Fruit fly (Drosophila melanogaster) whole organism, wandering third instar larva: ENCODE results near the gene CG5846.

ENCODE experiments used
- Abd-B ChIP-seq: fragments of >200 bp; optimal IDR thresholded peaks from 2 replicates; lab custom pipeline; 2017; ENCODE audit warnings: missing biosample characterization, missing genetic modification characterization
- CG32264 ChIP-seq: fragments of 200-800 bp; sonication (Bioruptor generic); optimal IDR thresholded peaks from 2 replicates; lab custom pipeline; 2016; ENCODE audit warnings: missing biosample characterization, missing genetic modification characterization
- CG9705 ChIP-seq: fragments of 200-800 bp; sonication (Bioruptor generic); optimal IDR thresholded peaks from 2 replicates; lab custom pipeline; 2018; ENCODE audit warnings: missing biosample characterization, mild to moderate bottlenecking, missing genetic modification characterization
- CrebA ChIP-seq: fragments of 200-800 bp; sonication (Bioruptor generic); optimal IDR thresholded peaks from 2 replicates; lab custom pipeline; 2016; ENCODE audit warnings: missing biosample characterization, mild to moderate bottlenecking, missing genetic modification characterization, borderline replicate concordance
- Dfd ChIP-seq: fragments of >200 bp; optimal IDR thresholded peaks from 2 replicates; lab custom pipeline; 2017; ENCODE audit warnings: missing biosample characterization, missing genetic modification characterization
- Dif ChIP-seq: fragments of 200-275, 200-300 bp; sonication (Bioruptor generic); optimal IDR thresholded peaks from 2 replicates; lab custom pipeline; 2018; ENCODE audit warnings: missing biosample characterization, missing genetic modification characterization; ENCODE audit not compliant: partially characterized antibody
- GATAd ChIP-seq: sonication (Bioruptor generic); optimal IDR thresholded peaks from 2 replicates; lab custom pipeline; 2016; ENCODE audit warnings: missing biosample characterization, missing genetic modification characterization
- HLH106 ChIP-seq: fragments of 200-800 bp; optimal IDR thresholded peaks from 3 replicates; lab custom pipeline; 2019; ENCODE audit warnings: missing biosample characterization, mild to moderate bottlenecking, missing genetic modification characterization, moderate library complexity
- Hnf4 ChIP-seq: fragments of 200-800 bp; sonication (Bioruptor generic); optimal IDR thresholded peaks from 2 replicates; lab custom pipeline; 2016; ENCODE audit warnings: missing biosample characterization, mild to moderate bottlenecking, missing genetic modification characterization
- Hr78 ChIP-seq: fragments of >200 bp; optimal IDR thresholded peaks from 2 replicates; lab custom pipeline; 2017; ENCODE audit warnings: missing biosample characterization, missing genetic modification characterization
- Hr83 ChIP-seq: fragments of 200-300 bp; sonication (Bioruptor generic); optimal IDR thresholded peaks from 2 replicates; lab custom pipeline; 2016; ENCODE audit warnings: missing biosample characterization, mild to moderate bottlenecking, missing genetic modification characterization, moderate library complexity; ENCODE audit not compliant: poor library complexity, severe bottlenecking
- Jra ChIP-seq: sonication (Bioruptor generic); optimal IDR thresholded peaks from 2 replicates; lab custom pipeline; 2016; ENCODE audit warnings: missing biosample characterization, missing genetic modification characterization
- Mio ChIP-seq: sonication (Bioruptor generic); optimal IDR thresholded peaks from 2 replicates; lab custom pipeline; 2016; ENCODE audit warnings: missing biosample characterization, missing genetic modification characterization
- Myc ChIP-seq: fragments of >200 bp; optimal IDR thresholded peaks from 2 replicates; lab custom pipeline; 2017
- N ChIP-seq: fragments of >200 bp; optimal IDR thresholded peaks from 2 replicates; lab custom pipeline; 2018; ENCODE audit warnings: missing biosample characterization, missing external identifiers, missing genetic modification characterization
- OdsH ChIP-seq: fragments of 200-800 bp; sonication (Bioruptor generic); optimal IDR thresholded peaks from 2 replicates; lab custom pipeline; 2016; ENCODE audit warnings: missing biosample characterization, mild to moderate bottlenecking, missing genetic modification characterization
- Rel ChIP-seq, 2 experiments: fragments of 200-800 bp; sonication (Bioruptor generic) in 1 of 2; optimal IDR thresholded peaks; 2 replicates in 1 of 2; 3 replicates in 1 of 2; lab custom pipeline; 2016 to 2019; ENCODE audit warnings: mild to moderate bottlenecking in 2 of 2, missing biosample characterization in 2 of 2, missing genetic modification characterization in 2 of 2, moderate library complexity in 1 of 2
- Sp1 ChIP-seq: fragments of 200-800 bp; sonication (Bioruptor generic); optimal IDR thresholded peaks from 3 replicates; lab custom pipeline; 2019; ENCODE audit warnings: missing biosample characterization, mild to moderate bottlenecking, missing genetic modification characterization, moderate library complexity
- Vsx2 ChIP-seq: fragments of 200-300, 225-300 bp; sonication (Bioruptor generic); optimal IDR thresholded peaks from 2 replicates; lab custom pipeline; 2018; ENCODE audit warnings: missing biosample characterization, missing genetic modification characterization; ENCODE audit not compliant: partially characterized antibody
- br ChIP-seq: fragments of 200-800 bp; sonication (Bioruptor generic); optimal IDR thresholded peaks from 2 replicates; lab custom pipeline; 2016; ENCODE audit warnings: missing biosample characterization, missing genetic modification characterization
- brk ChIP-seq: fragments of 200-800 bp; sonication (Bioruptor generic); optimal IDR thresholded peaks from 2 replicates; lab custom pipeline; 2016; ENCODE audit warnings: missing biosample characterization, mild to moderate bottlenecking, missing genetic modification characterization
- dl ChIP-seq, 2 experiments: fragments of 175-275, 200-275 bp in 1 of 2; fragments of 200-275 bp in 1 of 2; sonication (Bioruptor generic); optimal IDR thresholded peaks; lab custom pipeline; 2018; ENCODE audit warnings: mild to moderate bottlenecking in 2 of 2, missing biosample characterization in 2 of 2, missing genetic modification characterization in 2 of 2, moderate library complexity in 2 of 2; ENCODE audit not compliant: partially characterized antibody in 2 of 2, insufficient read depth in 1 of 2
- dmrt93B ChIP-seq: fragments of 200-800 bp; sonication (Bioruptor generic); optimal IDR thresholded peaks from 2 replicates; lab custom pipeline; 2018; ENCODE audit warnings: missing biosample characterization, mild to moderate bottlenecking, missing genetic modification characterization
- dsf ChIP-seq: sonication (Bioruptor generic); optimal IDR thresholded peaks from 2 replicates; lab custom pipeline; 2016; ENCODE audit warnings: missing biosample characterization, missing genetic modification characterization, borderline replicate concordance
- ey ChIP-seq: fragments of 200-800 bp; sonication (Bioruptor generic); optimal IDR thresholded peaks from 2 replicates; lab custom pipeline; 2016; ENCODE audit warnings: missing biosample characterization, missing genetic modification characterization
- foxo ChIP-seq, 2 experiments: fragments of 200-800 bp; sonication (Bioruptor generic); optimal IDR thresholded peaks; 2 replicates in 1 of 2; 3 replicates in 1 of 2; lab custom pipeline; 2016 to 2017; ENCODE audit warnings: missing biosample characterization in 2 of 2, missing genetic modification characterization in 2 of 2
- fru ChIP-seq: fragments of 200-800 bp; sonication (Bioruptor generic); optimal IDR thresholded peaks from 3 replicates; lab custom pipeline; 2016; ENCODE audit warnings: missing biosample characterization, mild to moderate bottlenecking, missing genetic modification characterization
- h ChIP-seq: fragments of 200-800 bp; sonication (Bioruptor generic); optimal IDR thresholded peaks from 3 replicates; lab custom pipeline; 2016; ENCODE audit warnings: missing biosample characterization, mild to moderate bottlenecking, missing genetic modification characterization
- jim ChIP-seq: fragments of 175-275, 200-325 bp; sonication (Bioruptor generic); optimal IDR thresholded peaks from 2 replicates; lab custom pipeline; 2016; ENCODE audit warnings: missing biosample characterization, mild to moderate bottlenecking, missing genetic modification characterization
- pan ChIP-seq: fragments of >200 bp; optimal IDR thresholded peaks from 2 replicates; lab custom pipeline; 2017
- psq ChIP-seq: fragments of 200-800 bp; sonication (Bioruptor generic); optimal IDR thresholded peaks from 3 replicates; lab custom pipeline; 2017; ENCODE audit warnings: missing biosample characterization, mild to moderate bottlenecking, missing genetic modification characterization, moderate library complexity
- rgr ChIP-seq: fragments of 200-800 bp; sonication (Bioruptor generic); optimal IDR thresholded peaks from 3 replicates; lab custom pipeline; 2016; ENCODE audit warnings: missing biosample characterization, mild to moderate bottlenecking, missing genetic modification characterization
- sage ChIP-seq: fragments of 200-800 bp; sonication (Bioruptor generic); optimal IDR thresholded peaks from 2 replicates; lab custom pipeline; 2016; ENCODE audit warnings: missing biosample characterization, mild to moderate bottlenecking, missing genetic modification characterization
- sv ChIP-seq: fragments of 200-800 bp; sonication (Bioruptor generic); optimal IDR thresholded peaks from 3 replicates; lab custom pipeline; 2016; ENCODE audit warnings: missing biosample characterization, missing genetic modification characterization
- tai ChIP-seq: sonication (Bioruptor generic); optimal IDR thresholded peaks from 2 replicates; lab custom pipeline; 2016; ENCODE audit warnings: missing biosample characterization, missing genetic modification characterization
- usp ChIP-seq: fragments of >200 bp; optimal IDR thresholded peaks from 2 replicates; lab custom pipeline; 2017; ENCODE audit warnings: missing biosample characterization, missing genetic modification characterization
- woc ChIP-seq: sonication (Bioruptor generic); optimal IDR thresholded peaks from 2 replicates; lab custom pipeline; 2016; ENCODE audit warnings: missing biosample characterization, mild to moderate bottlenecking, missing genetic modification characterization

Gene CG5846

DNA sequence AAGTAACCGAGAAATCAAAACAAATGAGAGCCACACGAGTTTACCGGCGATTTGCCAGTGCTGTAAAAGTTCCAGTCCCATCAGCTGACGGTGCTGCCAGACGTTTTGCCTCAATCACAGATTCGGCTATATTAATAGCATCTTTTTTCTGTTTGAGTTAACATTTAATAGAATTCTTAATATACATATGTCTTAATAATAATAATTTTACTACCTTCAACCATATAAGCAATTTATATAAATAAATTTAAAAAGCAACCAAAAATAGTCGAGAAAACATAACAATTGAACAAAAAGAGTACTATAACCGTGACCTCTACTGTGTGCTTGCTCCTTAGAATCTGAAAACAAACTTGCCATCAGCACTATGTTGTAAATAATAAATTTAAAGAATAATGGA, 2.9 kb downstream of the CG5846 start, which contains the start of the genes CG13126 and CG4709 (continued):
- TF ChIP-seq jim (GFP tag; lab: Kevin White, UChicago) (no peak), h (GFP tag; lab: Kevin White, UChicago) (peak; percentile 91), Hr83 (GFP tag; lab: Kevin White, UChicago) (peak; percentile 73), N (GFP tag; lab: Kevin White, UChicago) (no peak), Mio (GFP tag; lab: Kevin White, UChicago) (no peak), foxo (GFP tag; optimal IDR thresholded peaks at IDR 0.05; lab: Kevin White, UChicago) (peak in 1 of 2 experiments; percentile 92), Dfd (GFP tag; lab: Kevin White, UChicago) (no peak), HLH106 (tag; lab: Kevin White, UChicago) (peak; percentile 95), usp (GFP tag; lab: Kevin White, UChicago) (no peak), CrebA (no peak)

DNA sequence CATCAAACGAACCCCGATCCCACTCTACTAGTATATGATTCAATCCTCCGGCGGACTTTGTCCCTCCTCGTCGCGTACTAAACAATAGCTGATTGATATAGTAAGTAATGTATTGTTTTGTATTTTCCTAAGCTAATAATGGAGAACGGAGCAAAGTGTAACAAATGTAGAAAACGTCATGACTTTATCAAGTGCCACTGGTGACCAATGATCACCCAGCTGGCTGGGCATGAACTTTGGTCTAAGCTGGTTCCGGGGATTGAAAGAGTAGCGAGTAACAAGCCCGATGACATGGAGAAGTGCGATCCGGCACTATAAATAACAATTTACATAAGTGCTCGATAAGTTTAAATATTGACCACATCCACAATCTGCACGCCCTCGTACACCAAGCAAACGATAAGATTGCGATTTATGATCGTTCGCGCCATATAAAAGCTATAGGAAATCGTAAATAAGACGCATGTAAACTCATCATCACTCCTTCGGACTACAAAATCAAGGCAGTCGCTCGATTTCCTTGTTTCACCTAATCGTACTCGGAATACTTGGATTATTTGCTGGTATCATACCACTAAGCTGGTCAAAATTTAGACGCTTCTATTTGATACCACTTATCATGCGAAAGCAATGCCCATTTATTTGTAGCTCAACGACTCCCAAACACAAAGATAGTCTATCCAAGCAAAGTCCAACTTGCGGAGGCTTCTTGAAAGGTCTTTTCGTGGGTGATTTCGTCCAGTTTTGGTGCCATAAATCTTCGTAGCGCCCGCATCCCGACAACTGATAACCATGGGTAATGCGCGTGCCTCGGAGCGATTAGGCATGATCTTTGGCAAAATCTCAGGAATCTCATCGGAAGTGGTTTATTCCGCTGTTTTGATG, 7.6 kb downstream of the CG5846 start:
- TF ChIP-seq Mio (GFP tag; lab: Kevin White, UChicago) = no peak
- TF ChIP-seq pan = no peak
- peak; percentile 1 for TF ChIP-seq Sp1 (GFP tag; lab: Kevin White, UChicago)
- no peak for TF ChIP-seq dl (GFP tag; optimal IDR thresholded peaks at IDR 0.05; lab: Kevin White, UChicago; ENCODE audit: insufficient read depth in 1 of 2, partially characterized antibody in 2 of 2)
- TF ChIP-seq Hnf4 (GFP tag; lab: Kevin White, UChicago) = no peak
- no peak for TF ChIP-seq Rel (GFP tag; optimal IDR thresholded peaks at IDR 0.05; lab: Kevin White, UChicago)
- no peak for TF ChIP-seq Rel (tag; optimal IDR thresholded peaks at IDR 0.05; lab: Kevin White, UChicago)
- no peak for TF ChIP-seq N (GFP tag; lab: Kevin White, UChicago)
- TF ChIP-seq psq (GFP tag; lab: Kevin White, UChicago) = no peak
- TF ChIP-seq h (GFP tag; lab: Kevin White, UChicago) = peak; percentile 28
- TF ChIP-seq usp (GFP tag; lab: Kevin White, UChicago) = no peak
- TF ChIP-seq woc = no peak
- no peak for TF ChIP-seq Jra (GFP tag; lab: Kevin White, UChicago)

- TF ChIP-seq br (GFP tag; lab: Kevin White, UChicago) (no peak), h (GFP tag; lab: Kevin White, UChicago) (peak; percentile 57), CG9705 (GFP tag; lab: Kevin White, UChicago) (no peak)
These were observed 8.5 kb downstream of the CG5846 start for dm6 chr2L:9948520-9948858.

dm6 chr2L:9947738-9948519, 9.1 kb downstream of the CG5846 start:
- TF ChIP-seq CrebA (no peak), Dfd (GFP tag; lab: Kevin White, UChicago) (no peak), Hr78 (no peak), Rel (GFP tag; optimal IDR thresholded peaks at IDR 0.05; lab: Kevin White, UChicago) (peak; percentile 48), Rel (tag; optimal IDR thresholded peaks at IDR 0.05; lab: Kevin White, UChicago) (peak; percentile 33), Sp1 (GFP tag; lab: Kevin White, UChicago) (no peak), usp (GFP tag; lab: Kevin White, UChicago) (no peak), br (GFP tag; lab: Kevin White, UChicago) (no peak), OdsH (no peak), Hnf4 (GFP tag; lab: Kevin White, UChicago) (peak; percentile 39), dmrt93B (no peak), dsf (GFP tag; lab: Kevin White, UChicago) (no peak), Vsx2 (GFP tag; lab: Kevin White, UChicago) (no peak), pan (no peak), Hr83 (GFP tag; lab: Kevin White, UChicago) (peak; percentile 42), tai (GFP tag; lab: Kevin White, UChicago) (no peak), Myc (peak; percentile 98), dl (GFP tag; optimal IDR thresholded peaks at IDR 0.05; lab: Kevin White, UChicago; ENCODE audit: insufficient read depth in 1 of 2, partially characterized antibody in 2 of 2) (no peak), brk (GFP tag; lab: Kevin White, UChicago) (no peak), fru (GFP tag; lab: Kevin White, UChicago) (no peak), rgr (no peak), h (GFP tag; lab: Kevin White, UChicago) (peak; percentile 85), Mio (GFP tag; lab: Kevin White, UChicago) (no peak), CG9705 (GFP tag; lab: Kevin White, UChicago) (no peak), Dif (no peak), ey (GFP tag; lab: Kevin White, UChicago) (no peak), N (GFP tag; lab: Kevin White, UChicago) (no peak), sv (no peak), jim (GFP tag; lab: Kevin White, UChicago) (no peak), CG32264 (GFP tag; lab: Kevin White, UChicago) (no peak), sage (GFP tag; lab: Kevin White, UChicago) (no peak), Jra (GFP tag; lab: Kevin White, UChicago) (no peak), Abd-B (GFP tag; lab: Kevin White, UChicago) (no peak), GATAd (GFP tag; lab: Kevin White, UChicago) (no peak)
